Worm (Caenorhabditis elegans) whole organism, L1 larva: Measurements from ENCODE around the gene mex-5.

Experiments used
- C04F5.9 ChIP-seq: sonication (generic microtip); optimal IDR thresholded peaks from 2 replicates; lab custom pipeline; 2016; ENCODE audit warnings: missing genetic modification characterization, missing compliant biosample characterization
- C16A3.4 ChIP-seq: fragments of 150-350 bp; optimal IDR thresholded peaks from 2 replicates; lab custom pipeline; 2014; ENCODE audit warnings: missing biosample characterization, missing genetic modification characterization
- C34B4.2 ChIP-seq: sonication (generic microtip); optimal IDR thresholded peaks from 2 replicates; lab custom pipeline; 2017; ENCODE audit warnings: mild to moderate bottlenecking, missing genetic modification characterization, missing compliant biosample characterization
- F16B12.6 ChIP-seq: fragments of 150-350 bp; optimal IDR thresholded peaks from 2 replicates; lab custom pipeline; 2014; ENCODE audit warnings: missing biosample characterization, missing genetic modification characterization
- Y116A8C.19 ChIP-seq: sonication (generic microtip); optimal IDR thresholded peaks from 2 replicates; lab custom pipeline; 2016; ENCODE audit warnings: missing compliant biosample characterization, missing genetic modification characterization, borderline replicate concordance
- alr-1 ChIP-seq: fragments of 200-800 bp; sonication (Bioruptor generic); optimal IDR thresholded peaks from 2 replicates; lab custom pipeline; 2018; ENCODE audit warnings: borderline replicate concordance, mild to moderate bottlenecking, missing genetic modification characterization, missing compliant biosample characterization
- aly-2 ChIP-seq: fragments of 150-350 bp; optimal IDR thresholded peaks from 2 replicates; lab custom pipeline; 2014; ENCODE audit warnings: missing biosample characterization, missing genetic modification characterization
- ama-1 ChIP-seq: fragments of 150-350 bp; optimal IDR thresholded peaks from 2 replicates; lab custom pipeline; 2014
- ceh-63 ChIP-seq: fragments of 200-800 bp; sonication (Bioruptor generic); optimal IDR thresholded peaks from 2 replicates; lab custom pipeline; 2018; ENCODE audit warnings: mild to moderate bottlenecking, missing genetic modification characterization, missing compliant biosample characterization
- ceh-82 ChIP-seq, 3 experiments: fragments of 150-350 bp in 1 of 3; sonication (generic microtip) in 2 of 3; optimal IDR thresholded peaks; 2 replicates each; lab custom pipeline; 2014 to 2017; ENCODE audit warnings: missing biosample characterization in 3 of 3, missing genetic modification characterization in 3 of 3
- ceh-88 ChIP-seq: fragments of 200-800 bp; sonication (Bioruptor generic); IDR thresholded peaks from 2 replicates; pipeline ENCODE4 v1.3.6; 2022; ENCODE audit warnings: missing genetic modification characterization, missing compliant biosample characterization
- ceh-90 ChIP-seq: sonication (generic microtip); optimal IDR thresholded peaks from 2 replicates; lab custom pipeline; 2016; ENCODE audit warnings: missing genetic modification characterization, missing compliant biosample characterization
- dsc-1 ChIP-seq: sonication (generic microtip); optimal IDR thresholded peaks from 2 replicates; lab custom pipeline; 2016; ENCODE audit warnings: mild to moderate bottlenecking, missing genetic modification characterization, missing compliant biosample characterization
- efl-3 ChIP-seq: fragments of 200-800 bp; sonication (Bioruptor generic); optimal IDR thresholded peaks from 2 replicates; lab custom pipeline; 2018; ENCODE audit warnings: mild to moderate bottlenecking, missing genetic modification characterization, missing compliant biosample characterization
- egl-27 ChIP-seq, 2 experiments: fragments of 150-350 bp in 1 of 2; sonication (generic microtip); optimal IDR thresholded peaks; 3 replicates each; lab custom pipeline; 2017 to 2018; ENCODE audit warnings: missing biosample characterization in 2 of 2, missing genetic modification characterization in 2 of 2, missing genetic modification reagents in 2 of 2
- elt-3 ChIP-seq, 6 experiments: fragments of 150-350 bp in 1 of 6; sonication (generic microtip); optimal IDR thresholded peaks; 2 replicates each; lab custom pipeline; 2017 to 2018; ENCODE audit warnings: missing biosample characterization in 6 of 6, missing genetic modification characterization in 6 of 6, inconsistent platforms in 1 of 6
- fkh-8 ChIP-seq: sonication (generic microtip); optimal IDR thresholded peaks from 2 replicates; lab custom pipeline; 2016; ENCODE audit warnings: mild to moderate bottlenecking, missing genetic modification characterization, missing compliant biosample characterization
- hlh-4 ChIP-seq: sonication (generic microtip); optimal IDR thresholded peaks from 2 replicates; lab custom pipeline; 2016; ENCODE audit warnings: mild to moderate bottlenecking, missing genetic modification characterization, missing compliant biosample characterization
- hpl-2 ChIP-seq: fragments of 150-350 bp; optimal IDR thresholded peaks from 2 replicates; lab custom pipeline; 2014; ENCODE audit warnings: missing biosample characterization, missing genetic modification reagents, missing genetic modification characterization
- irx-1 ChIP-seq: sonication (generic microtip); optimal IDR thresholded peaks from 2 replicates; lab custom pipeline; 2016; ENCODE audit warnings: missing genetic modification characterization, missing compliant biosample characterization
- isw-1 ChIP-seq: fragments of 200-800 bp; sonication (Bioruptor generic); IDR thresholded peaks from 2 replicates; pipeline ENCODE4 v1.3.6; 2022; ENCODE audit warnings: missing genetic modification characterization, missing compliant biosample characterization
- jun-1 ChIP-seq: fragments of 150-350 bp; optimal IDR thresholded peaks from 2 replicates; lab custom pipeline; 2014; ENCODE audit warnings: missing biosample characterization, missing genetic modification reagents, missing genetic modification characterization
- lin-13 ChIP-seq: fragments of 150-350 bp; optimal IDR thresholded peaks from 2 replicates; lab custom pipeline; 2014; ENCODE audit warnings: missing biosample characterization, missing genetic modification reagents, missing genetic modification characterization
- lin-14 ChIP-seq: fragments of 200-800 bp; sonication (Bioruptor generic); optimal IDR thresholded peaks from 2 replicates; lab custom pipeline; 2018; ENCODE audit warnings: mild to moderate bottlenecking, missing genetic modification characterization, moderate library complexity, missing compliant biosample characterization
- lin-15B ChIP-seq: fragments of 150-350 bp; sonication (generic microtip); optimal IDR thresholded peaks from 3 replicates; lab custom pipeline; 2014; ENCODE audit warnings: missing biosample characterization, missing genetic modification characterization
- lin-35 ChIP-seq, 2 experiments: fragments of 150-350 bp; optimal IDR thresholded peaks; 2 replicates each; lab custom pipeline; 2014; ENCODE audit warnings: missing biosample characterization in 2 of 2, missing genetic modification characterization in 2 of 2, missing genetic modification reagents in 2 of 2
- lsy-2 ChIP-seq, 2 experiments: fragments of 150-350 bp; optimal IDR thresholded peaks; 2 replicates each; lab custom pipeline; 2014; ENCODE audit warnings: missing biosample characterization in 2 of 2, missing genetic modification characterization in 2 of 2
- mab-9 ChIP-seq: fragments of 200-800 bp; sonication (Bioruptor generic); IDR thresholded peaks from 2 replicates; pipeline ENCODE4 v1.3.6; 2022; ENCODE audit warnings: missing genetic modification reagents, missing genetic modification characterization, missing compliant biosample characterization
- mdl-1 ChIP-seq, 2 experiments: fragments of 150-350 bp; optimal IDR thresholded peaks; 2 replicates each; lab custom pipeline; 2014 to 2017; ENCODE audit warnings: missing biosample characterization in 2 of 2, missing genetic modification characterization in 2 of 2, inconsistent platforms in 1 of 2
- mep-1 ChIP-seq: fragments of 150-350 bp; optimal IDR thresholded peaks from 2 replicates; lab custom pipeline; 2014; ENCODE audit warnings: missing biosample characterization, missing genetic modification characterization
- nhr-12 ChIP-seq: sonication (generic microtip); optimal IDR thresholded peaks from 2 replicates; lab custom pipeline; 2017; ENCODE audit warnings: missing biosample characterization, missing genetic modification characterization
- nhr-20 ChIP-seq: sonication (generic microtip); optimal IDR thresholded peaks from 2 replicates; lab custom pipeline; 2016; ENCODE audit warnings: mild to moderate bottlenecking, missing genetic modification characterization, missing compliant biosample characterization
- nhr-28 ChIP-seq: fragments of 150-350 bp; optimal IDR thresholded peaks from 2 replicates; lab custom pipeline; 2014; ENCODE audit warnings: missing biosample characterization, missing genetic modification characterization
- nhr-47 ChIP-seq: sonication (generic microtip); optimal IDR thresholded peaks from 2 replicates; lab custom pipeline; 2016; ENCODE audit warnings: mild to moderate bottlenecking, missing genetic modification characterization, moderate library complexity, missing compliant biosample characterization
- nhr-76 ChIP-seq: sonication (generic microtip); optimal IDR thresholded peaks from 2 replicates; lab custom pipeline; 2017; ENCODE audit warnings: missing biosample characterization, missing genetic modification characterization
- nhr-90 ChIP-seq: sonication (generic microtip); optimal IDR thresholded peaks from 2 replicates; lab custom pipeline; 2016; ENCODE audit warnings: mild to moderate bottlenecking, missing genetic modification characterization, missing compliant biosample characterization; ENCODE audit not compliant: poor library complexity
- pag-3 ChIP-seq: sonication (generic microtip); optimal IDR thresholded peaks from 2 replicates; lab custom pipeline; 2017; ENCODE audit warnings: missing genetic modification characterization, mild to moderate bottlenecking, missing compliant biosample characterization, antibody characterized with exemption, borderline replicate concordance; ENCODE audit not compliant: insufficient read depth
- pax-3 ChIP-seq: fragments of 200-800 bp; sonication (Bioruptor generic); optimal IDR thresholded peaks from 2 replicates; lab custom pipeline; 2018; ENCODE audit warnings: mild to moderate bottlenecking, missing genetic modification characterization, moderate library complexity, missing compliant biosample characterization
- pqm-1 ChIP-seq: sonication (generic microtip); optimal IDR thresholded peaks from 3 replicates; lab custom pipeline; 2017; ENCODE audit warnings: missing biosample characterization, missing genetic modification characterization
- skn-1 ChIP-seq: fragments of 150-350 bp; optimal IDR thresholded peaks from 2 replicates; lab custom pipeline; 2014; ENCODE audit warnings: missing biosample characterization, missing genetic modification characterization
- snpc-4 ChIP-seq: fragments of 150-350 bp; optimal IDR thresholded peaks from 2 replicates; lab custom pipeline; 2014; ENCODE audit warnings: missing biosample characterization, missing genetic modification characterization
- snu-23 ChIP-seq: sonication (generic microtip); optimal IDR thresholded peaks from 2 replicates; lab custom pipeline; 2016; ENCODE audit warnings: missing genetic modification characterization, missing compliant biosample characterization
- sox-4 ChIP-seq: sonication (generic microtip); optimal IDR thresholded peaks from 2 replicates; lab custom pipeline; 2016; ENCODE audit warnings: missing genetic modification characterization, missing compliant biosample characterization
- sup-37 ChIP-seq: fragments of 200-800 bp; sonication (Bioruptor generic); optimal IDR thresholded peaks from 2 replicates; lab custom pipeline; 2018; ENCODE audit warnings: mild to moderate bottlenecking, missing genetic modification characterization, missing compliant biosample characterization
- swsn-7 ChIP-seq: sonication (generic microtip); optimal IDR thresholded peaks from 2 replicates; lab custom pipeline; 2016; ENCODE audit warnings: missing genetic modification characterization, missing compliant biosample characterization
- tbx-2 ChIP-seq: sonication (generic microtip); optimal IDR thresholded peaks from 2 replicates; lab custom pipeline; 2016; ENCODE audit warnings: missing genetic modification characterization, missing compliant biosample characterization
- tlp-1 ChIP-seq: fragments of 150-350 bp; optimal IDR thresholded peaks from 2 replicates; lab custom pipeline; 2014; ENCODE audit warnings: missing biosample characterization, missing genetic modification characterization
- unc-130 ChIP-seq: fragments of 150-350 bp; optimal IDR thresholded peaks from 2 replicates; lab custom pipeline; 2017; ENCODE audit warnings: missing biosample characterization, missing genetic modification characterization, inconsistent platforms
- unc-30 ChIP-seq: sonication (generic microtip); optimal IDR thresholded peaks from 2 replicates; lab custom pipeline; 2017; ENCODE audit warnings: missing biosample characterization, missing genetic modification characterization
- unc-62 ChIP-seq: fragments of 150-350 bp; optimal IDR thresholded peaks from 2 replicates; lab custom pipeline; 2014; ENCODE audit warnings: missing biosample characterization, missing genetic modification reagents, missing genetic modification characterization
- unc-86 ChIP-seq: sonication (generic microtip); optimal IDR thresholded peaks from 2 replicates; lab custom pipeline; 2016; ENCODE audit warnings: missing genetic modification characterization, missing compliant biosample characterization
- xbp-1 ChIP-seq: sonication (generic microtip); optimal IDR thresholded peaks from 2 replicates; lab custom pipeline; 2016; ENCODE audit warnings: missing genetic modification characterization, missing compliant biosample characterization
- ztf-11 ChIP-seq, 2 experiments: sonication (generic microtip); optimal IDR thresholded peaks; 2 replicates each; lab custom pipeline; 2016 to 2017; ENCODE audit warnings: missing genetic modification characterization in 2 of 2, missing biosample characterization in 1 of 2, missing compliant biosample characterization in 1 of 2
- ztf-4 ChIP-seq: fragments of 150-350 bp; optimal IDR thresholded peaks from 2 replicates; lab custom pipeline; 2014; ENCODE audit warnings: missing biosample characterization, missing genetic modification characterization

Gene mex-5

ce11 chrIV:13322429-13322828, 31.1 kb upstream of the mex-5 start (continued):
- TF ChIP-seq hlh-4 (tag; lab: Kevin White, UChicago) (no peak), nhr-28 (tag; lab: Kevin White, UChicago) (no peak), mep-1 (tag; lab: Kevin White, UChicago) (peak; percentile 88), C34B4.2 (no peak), nhr-76 (tag; lab: Kevin White, UChicago) (no peak), tbx-2 (tag; lab: Kevin White, UChicago) (peak; percentile 81), jun-1 (tag; lab: Kevin White, UChicago) (peak; percentile 55), ztf-4 (tag; lab: Kevin White, UChicago) (peak; percentile 72), mab-9 (no peak), C04F5.9 (tag; lab: Kevin White, UChicago) (no peak), ceh-82 (tag; optimal IDR thresholded peaks at IDR 0.05; lab: Kevin White, UChicago) (peak in 2 of 3 experiments; percentile 44 to 71), tlp-1 (tag; lab: Kevin White, UChicago) (no peak), aly-2 (no peak), nhr-12 (no peak), isw-1 (GFP tag; lab: Robert Waterston, UW) (no peak), lin-35 (GFP tag; optimal IDR thresholded peaks at IDR 0.05; lab: Kevin White, UChicago) (peak; percentile 43 to 58), fkh-8 (tag; lab: Kevin White, UChicago) (peak; percentile 71), sup-37 (GFP tag; lab: Kevin White, UChicago) (no peak), skn-1 (tag; lab: Kevin White, UChicago) (no peak), swsn-7 (tag; lab: Kevin White, UChicago) (peak; percentile 84), snpc-4 (tag; lab: Kevin White, UChicago) (peak; percentile 46), sox-4 (tag; lab: Kevin White, UChicago) (no peak), irx-1 (tag; lab: Kevin White, UChicago) (no peak), unc-130 (tag; lab: Kevin White, UChicago) (no peak), unc-30 (tag; lab: Kevin White, UChicago) (no peak), alr-1 (tag; lab: Kevin White, UChicago) (no peak), nhr-20 (tag; lab: Kevin White, UChicago) (peak; percentile 93), pag-3 (tag; lab: Kevin White, UChicago) (no peak), dsc-1 (tag; lab: Kevin White, UChicago) (peak; percentile 50), ceh-63 (no peak), lin-14 (GFP tag; lab: Kevin White, UChicago) (peak; percentile 97), nhr-47 (tag; lab: Kevin White, UChicago) (peak; percentile 82), xbp-1 (tag; lab: Kevin White, UChicago) (peak; percentile 65), elt-3 (tag; optimal IDR thresholded peaks at IDR 0.05; lab: Kevin White, UChicago) (peak in 4 of 6 experiments; percentile 49 to 84 (median 70)), efl-3 (GFP tag; lab: Kevin White, UChicago) (no peak), C16A3.4 (peak; percentile 6), lsy-2 (tag; optimal IDR thresholded peaks at IDR 0.05; lab: Kevin White, UChicago) (peak; percentile 35 to 73), ama-1 (lab: Kevin White, UChicago) (no peak), ceh-88 (GFP tag; lab: Robert Waterston, UW) (no peak), lin-13 (GFP tag; lab: Kevin White, UChicago) (peak; percentile 60), pax-3 (tag; lab: Kevin White, UChicago) (no peak), nhr-90 (tag; lab: Kevin White, UChicago) (peak; percentile 81), snu-23 (GFP tag; lab: Kevin White, UChicago) (peak; percentile 87), mdl-1 (tag; optimal IDR thresholded peaks at IDR 0.05; lab: Kevin White, UChicago) (peak in 1 of 2 experiments; percentile 63), F16B12.6 (tag; lab: Kevin White, UChicago) (no peak), Y116A8C.19 (tag; lab: Kevin White, UChicago) (no peak), egl-27 (tag; optimal IDR thresholded peaks at IDR 0.05; lab: Kevin White, UChicago) (peak; percentile 31 to 50), hpl-2 (GFP tag; lab: Kevin White, UChicago) (no peak), ceh-90 (tag; lab: Kevin White, UChicago) (no peak), unc-62 (GFP tag; lab: Kevin White, UChicago) (no peak), unc-86 (tag; lab: Kevin White, UChicago) (peak; percentile 64), lin-15B (peak; percentile 2), pqm-1 (no peak), ztf-11 (tag; optimal IDR thresholded peaks at IDR 0.05; lab: Kevin White, UChicago) (no peak)
